Fruit fly (Drosophila melanogaster) S2 (cell line): ENCODE data around the gene brm.

ENCODE experiments used
- CG8478 ChIP-seq: fragments of >200 bp; optimal IDR thresholded peaks from 2 replicates; lab custom pipeline; 2018
- CTCF ChIP-seq, 2 experiments: fragments of >200 bp; optimal IDR thresholded peaks; 2 replicates each; lab custom pipeline; 2018

DNA sequence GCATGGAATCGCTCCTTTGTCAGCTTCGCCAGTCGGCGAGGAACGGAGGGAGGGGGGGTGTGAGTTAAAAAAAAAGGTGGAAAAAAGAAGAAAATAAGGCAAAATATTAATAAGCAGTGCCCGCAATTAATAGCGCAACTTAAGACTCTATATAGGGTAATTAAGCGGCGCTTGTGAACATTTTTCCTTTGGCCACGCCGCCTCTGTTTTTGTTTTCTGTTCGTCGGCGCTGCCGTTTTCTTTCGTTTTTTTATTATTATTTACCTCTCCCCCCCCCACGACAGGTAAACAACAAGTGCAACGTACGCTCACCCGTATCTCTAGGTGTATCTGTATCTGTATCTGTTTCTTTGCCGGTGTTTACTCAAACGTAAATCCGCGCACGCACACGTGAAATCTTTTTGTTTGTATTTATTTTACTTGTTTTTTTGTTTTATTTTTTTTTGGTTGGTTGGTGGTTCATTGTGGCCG lies 44.5 kb upstream of the brm start:
- TF ChIP-seq CG8478 (lab: Kevin White, UChicago) (no peak), CTCF (optimal IDR thresholded peaks at IDR 0.05; lab: Kevin White, UChicago) (no peak)
